Worm (Caenorhabditis elegans) whole organism, young adult: Measurements from ENCODE around the gene C16C8.17.
A peak's percentile ranks its signal among the peaks of the same experiment; 100 is the strongest.

Experiments used
- B0019.2 ChIP-seq: fragments of 200-800 bp; sonication (Bioruptor generic); conservative IDR thresholded peaks from 2 replicates; pipeline ENCODE4 v1.3.6; 2022; ENCODE audit warnings: missing genetic modification reagents, missing genetic modification characterization, missing compliant biosample characterization
- F23B12.7 ChIP-seq: sonication (generic microtip); optimal IDR thresholded peaks from 2 replicates; lab custom pipeline; 2017; ENCODE audit warnings: missing genetic modification characterization, mild to moderate bottlenecking, missing compliant biosample characterization, antibody characterized with exemption, moderate library complexity; ENCODE audit not compliant: insufficient read depth
- F52B5.7 ChIP-seq: sonication (generic microtip); optimal IDR thresholded peaks from 2 replicates; lab custom pipeline; 2016; ENCODE audit warnings: mild to moderate bottlenecking, missing genetic modification characterization, missing compliant biosample characterization
- attf-3 ChIP-seq: fragments of 200-800 bp; sonication (Bioruptor generic); conservative IDR thresholded peaks from 2 replicates; pipeline ENCODE4 v1.3.6; 2022; ENCODE audit warnings: missing genetic modification reagents, missing genetic modification characterization, missing compliant biosample characterization
- ceh-27 ChIP-seq: fragments of 200-800 bp; sonication (Bioruptor generic); optimal IDR thresholded peaks from 2 replicates; lab custom pipeline; 2018; ENCODE audit warnings: mild to moderate bottlenecking, missing genetic modification characterization, moderate library complexity, missing compliant biosample characterization
- dox-1 ChIP-seq: fragments of 200-800 bp; sonication (Bioruptor generic); IDR thresholded peaks from 2 replicates; pipeline ENCODE4 v1.3.6; 2022; ENCODE audit warnings: missing genetic modification reagents, missing genetic modification characterization, missing compliant biosample characterization
- dpff-1 ChIP-seq: sonication (generic microtip); optimal IDR thresholded peaks from 2 replicates; lab custom pipeline; 2017; ENCODE audit warnings: mild to moderate bottlenecking, missing genetic modification characterization, missing compliant biosample characterization
- dpl-1 ChIP-seq: fragments of 150-350 bp; optimal IDR thresholded peaks from 2 replicates; lab custom pipeline; 2014; ENCODE audit warnings: missing biosample characterization, missing genetic modification reagents, missing genetic modification characterization
- egl-44 ChIP-seq: fragments of 200-800 bp; sonication (Bioruptor generic); IDR thresholded peaks from 2 replicates; pipeline ENCODE4 v1.3.6; 2022; ENCODE audit warnings: missing genetic modification reagents, missing genetic modification characterization, missing compliant biosample characterization
- ets-4 ChIP-seq: fragments of 200-800 bp; sonication (Bioruptor generic); optimal IDR thresholded peaks from 2 replicates; lab custom pipeline; 2018; ENCODE audit warnings: mild to moderate bottlenecking, missing genetic modification characterization, missing compliant biosample characterization
- him-1 ChIP-seq: sonication (generic microtip); optimal IDR thresholded peaks from 2 replicates; lab custom pipeline; 2016; ENCODE audit warnings: missing genotype, missing genetic modification reagents, missing genetic modification characterization, missing compliant biosample characterization
- hmg-1.2 ChIP-seq: fragments of 200-800 bp; sonication (Bioruptor generic); IDR thresholded peaks from 2 replicates; pipeline ENCODE4 v1.3.6; 2022; ENCODE audit warnings: missing genetic modification reagents, missing genetic modification characterization, missing compliant biosample characterization
- hrde-1 ChIP-seq: sonication (generic microtip); optimal IDR thresholded peaks from 2 replicates; lab custom pipeline; 2016; ENCODE audit warnings: missing genetic modification characterization, mild to moderate bottlenecking, missing compliant biosample characterization, moderate library complexity, missing genotype, missing genetic modification reagents, borderline replicate concordance
- lag-1 ChIP-seq: fragments of 200-800 bp; sonication (Bioruptor generic); IDR thresholded peaks from 2 replicates; pipeline ENCODE4 v1.3.6; 2022; ENCODE audit warnings: missing genetic modification reagents, missing genetic modification characterization, missing compliant biosample characterization
- let-526 ChIP-seq: fragments of 200-800 bp; sonication (Bioruptor generic); IDR thresholded peaks from 2 replicates; pipeline ENCODE4 v1.3.6; 2022; ENCODE audit warnings: missing genetic modification reagents, missing genetic modification characterization, missing compliant biosample characterization
- lin-54 ChIP-seq: fragments of 200-800 bp; sonication (Bioruptor generic); optimal IDR thresholded peaks from 2 replicates; lab custom pipeline; 2018; ENCODE audit warnings: mild to moderate bottlenecking, missing genetic modification characterization, missing compliant biosample characterization
- lsl-1 ChIP-seq: fragments of 200-800 bp; sonication (Bioruptor generic); optimal IDR thresholded peaks from 2 replicates; lab custom pipeline; 2018; ENCODE audit warnings: mild to moderate bottlenecking, missing genetic modification characterization, moderate library complexity, missing compliant biosample characterization
- madf-6 ChIP-seq: fragments of 200-800 bp; sonication (Bioruptor generic); IDR thresholded peaks from 2 replicates; pipeline ENCODE4 v1.3.6; 2022; ENCODE audit warnings: missing genetic modification reagents, missing genetic modification characterization, missing compliant biosample characterization
- madf-8 ChIP-seq: fragments of 200-800 bp; sonication (Bioruptor generic); conservative IDR thresholded peaks from 2 replicates; pipeline ENCODE4 v1.3.6; 2022; ENCODE audit warnings: missing genetic modification reagents, missing genetic modification characterization, missing compliant biosample characterization
- mel-28 ChIP-seq: sonication (generic microtip); optimal IDR thresholded peaks from 2 replicates; lab custom pipeline; 2016; ENCODE audit warnings: borderline replicate concordance, mild to moderate bottlenecking, missing genetic modification characterization, missing compliant biosample characterization
- nfya-1 ChIP-seq: sonication (generic microtip); optimal IDR thresholded peaks from 2 replicates; lab custom pipeline; 2017; ENCODE audit warnings: antibody characterized with exemption, missing compliant biosample characterization, missing genetic modification characterization, borderline replicate concordance; ENCODE audit not compliant: insufficient read depth
- nfyb-1 ChIP-seq: fragments of 200-800 bp; sonication (Bioruptor generic); IDR thresholded peaks from 2 replicates; pipeline ENCODE4 v1.3.6; 2022; ENCODE audit warnings: missing genetic modification reagents, missing genetic modification characterization, missing compliant biosample characterization
- nhr-27 ChIP-seq: fragments of 200-800 bp; sonication (Bioruptor generic); optimal IDR thresholded peaks from 2 replicates; lab custom pipeline; 2018; ENCODE audit warnings: mild to moderate bottlenecking, missing genetic modification characterization, moderate library complexity, missing compliant biosample characterization
- pbrm-1 ChIP-seq: fragments of 200-800 bp; sonication (Bioruptor generic); IDR thresholded peaks from 2 replicates; pipeline ENCODE4 v1.3.6; 2022; ENCODE audit warnings: missing genetic modification reagents, missing genetic modification characterization, missing compliant biosample characterization
- rec-8 ChIP-seq, 2 experiments: sonication (generic microtip); optimal IDR thresholded peaks; 2 replicates each; lab custom pipeline; 2016; ENCODE audit warnings: mild to moderate bottlenecking in 2 of 2, missing genetic modification characterization in 2 of 2, missing genetic modification reagents in 2 of 2, missing genotype in 2 of 2, missing biosample characterization in 1 of 2, missing compliant biosample characterization in 1 of 2, moderate library complexity in 1 of 2
- repo-1 ChIP-seq: sonication (generic microtip); optimal IDR thresholded peaks from 2 replicates; lab custom pipeline; 2017; ENCODE audit warnings: mild to moderate bottlenecking, missing genetic modification characterization, missing compliant biosample characterization
- snpc-1.1 ChIP-seq: sonication (generic microtip); optimal IDR thresholded peaks from 2 replicates; lab custom pipeline; 2017; ENCODE audit warnings: missing genetic modification characterization, mild to moderate bottlenecking, missing compliant biosample characterization, antibody characterized with exemption, moderate library complexity, missing genotype, missing genetic modification reagents; ENCODE audit not compliant: insufficient read depth
- snpc-3.4 ChIP-seq: sonication (generic microtip); optimal IDR thresholded peaks from 2 replicates; lab custom pipeline; 2017; ENCODE audit warnings: missing genetic modification characterization, mild to moderate bottlenecking, missing compliant biosample characterization, antibody characterized with exemption, moderate library complexity, missing genotype, missing genetic modification reagents
- ztf-28 ChIP-seq: fragments of 200-800 bp; sonication (Bioruptor generic); IDR thresholded peaks from 2 replicates; pipeline ENCODE4 v1.3.6; 2022; ENCODE audit warnings: missing genetic modification reagents, missing genetic modification characterization, missing compliant biosample characterization

Gene C16C8.17

ce11 chrII:3441377-3441776 lies 750 bp downstream of the C16C8.17 start, which contains the start of gene C16C8.27:
Gene C16C8.27, plus strand, starts transcription at chrII:3441677.
- no peak for TF ChIP-seq lin-54 (GFP tag; lab: Kevin White, UChicago)
- TF ChIP-seq dpff-1 (tag; lab: Kevin White, UChicago), result no peak
- no peak for TF ChIP-seq dpl-1 (GFP tag; lab: Kevin White, UChicago)
- TF ChIP-seq repo-1 (tag; lab: Kevin White, UChicago), result no peak
- no peak for TF ChIP-seq snpc-3.4 (tag; lab: Kevin White, UChicago)
- no peak for TF ChIP-seq ceh-27
- no peak for TF ChIP-seq nfya-1 (tag; lab: Kevin White, UChicago)
- no peak for TF ChIP-seq hmg-1.2 (GFP tag; lab: Robert Waterston, UW)
- TF ChIP-seq pbrm-1 (GFP tag; lab: Robert Waterston, UW), result no peak
- TF ChIP-seq let-526 (GFP tag; lab: Robert Waterston, UW), result no peak
- no peak for TF ChIP-seq madf-8 (GFP tag; lab: Robert Waterston, UW)
- TF ChIP-seq rec-8 (tag; optimal IDR thresholded peaks at IDR 0.05; lab: Kevin White, UChicago), result no peak
- no peak for TF ChIP-seq lag-1 (GFP tag; lab: Robert Waterston, UW)

DNA sequence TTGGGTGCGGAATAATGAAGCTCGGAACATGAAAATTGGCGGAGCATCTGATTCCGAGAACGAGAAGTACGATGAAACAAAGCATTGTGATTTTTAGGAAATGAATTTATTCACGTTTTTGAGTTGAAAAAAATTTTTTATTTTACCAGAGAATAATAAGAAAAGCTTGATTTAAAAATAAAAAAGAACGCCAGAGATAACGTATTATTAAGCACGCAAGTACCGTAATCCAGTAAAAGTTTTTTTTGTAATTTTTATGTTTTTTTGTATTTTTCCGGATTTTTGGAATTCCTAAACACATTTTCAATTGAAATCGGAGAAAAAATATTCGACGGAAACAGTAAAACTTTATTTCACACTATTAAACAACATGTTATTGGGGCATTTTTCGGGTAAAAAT lies 2.5 kb downstream of the C16C8.17 start, which contains the start of gene C16C8.22:
C16C8.22 (minus strand) TSS at position 101 of the 400 bp plus-strand sequence.
- TF ChIP-seq egl-44 (GFP tag; lab: Robert Waterston, UW) (no peak), F23B12.7 (no peak), ztf-28 (GFP tag; lab: Robert Waterston, UW) (no peak), B0019.2 (GFP tag; lab: Robert Waterston, UW) (no peak), snpc-1.1 (tag; lab: Kevin White, UChicago) (no peak), ets-4 (GFP tag; lab: Kevin White, UChicago) (no peak), hmg-1.2 (GFP tag; lab: Robert Waterston, UW) (no peak), dox-1 (GFP tag; lab: Robert Waterston, UW) (no peak)

DNA sequence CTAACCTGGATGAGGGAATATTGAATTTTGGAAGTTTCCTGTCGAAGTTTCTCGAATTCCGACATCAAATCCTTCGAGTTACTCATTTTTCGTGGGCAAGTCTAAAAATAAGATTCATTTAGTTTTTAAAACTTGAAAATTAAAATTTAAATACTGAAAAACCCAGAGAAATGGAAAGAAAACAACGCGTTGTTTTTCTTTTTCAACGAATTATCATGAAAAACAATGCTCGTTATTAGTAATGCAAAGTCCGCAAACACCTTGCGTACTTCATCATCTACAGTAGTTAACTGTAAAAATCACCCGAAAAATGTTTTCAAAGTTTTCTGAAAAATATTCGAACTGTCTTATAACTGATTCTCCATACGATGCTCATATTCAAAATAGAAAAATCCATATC lies 3.7 kb downstream of the C16C8.17 start, which contains the start of gene C16C8.4:
C16C8.4 (minus strand) TSS at position 101 of the 400 bp plus-strand sequence.
- TF ChIP-seq him-1 (tag; lab: Kevin White, UChicago) (no peak), lsl-1 (peak; percentile 58), rec-8 (tag; optimal IDR thresholded peaks at IDR 0.05; lab: Kevin White, UChicago) (no peak)
- TF ChIP-seq, all 124 proteins: peak for 1

- TF ChIP-seq madf-6 (GFP tag; lab: Robert Waterston, UW) (peak; percentile 21; the same call in 1 of the 2 replicates), lsl-1 (peak; percentile 71), attf-3 (GFP tag; lab: Robert Waterston, UW) (no peak)
These were observed 4.7 kb downstream of the C16C8.17 start, which contains the start of the genes C16C8.5 and C16C8.16 for ce11 chrII:3445285-3445806. Gene C16C8.5, minus strand, starts transcription at chrII:3445385. Gene C16C8.16, plus strand, starts transcription at chrII:3445756.

DNA sequence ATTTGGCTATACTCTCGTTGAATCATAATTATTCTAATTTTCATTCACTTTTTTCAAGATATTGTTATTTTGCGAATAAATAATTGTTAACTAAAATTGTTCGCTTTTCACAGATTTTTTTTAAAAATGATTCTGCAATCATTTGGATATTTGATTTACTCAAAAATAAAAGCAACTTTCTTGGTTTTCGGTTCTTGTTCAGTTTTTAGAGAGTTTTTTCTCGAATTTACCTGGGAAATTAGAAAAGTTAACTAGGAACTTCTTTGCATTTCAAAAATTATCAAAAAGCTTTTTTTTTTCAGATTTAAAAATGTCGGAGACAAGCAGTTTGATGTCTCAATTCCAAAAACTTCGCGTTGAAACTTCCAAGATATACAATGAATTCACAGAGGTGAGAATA lies 6.0 kb downstream of the C16C8.17 start, which contains the start of the genes C16C8.20 and gldi-6:
C16C8.20 (plus strand) TSS at position 301 of the 400 bp plus-strand sequence.
gldi-6 (plus strand) TSS at position 301 of the 400 bp plus-strand sequence.
- TF ChIP-seq hmg-1.2 (GFP tag; lab: Robert Waterston, UW) (no peak), rec-8 (tag; optimal IDR thresholded peaks at IDR 0.05; lab: Kevin White, UChicago) (no peak), nfyb-1 (GFP tag; lab: Robert Waterston, UW) (no peak), pbrm-1 (GFP tag; lab: Robert Waterston, UW) (no peak), mel-28 (tag; lab: Kevin White, UChicago) (no peak), nhr-27 (tag; lab: Kevin White, UChicago) (no peak), F52B5.7 (tag; lab: Kevin White, UChicago) (no peak), hrde-1 (no peak), snpc-3.4 (tag; lab: Kevin White, UChicago) (no peak)
